Fruit fly (Drosophila melanogaster) Kc167 (cell line): Measurements from ENCODE around the gene CG34256.

Experiments used
- Myc ChIP-seq: fragments of >200 bp; optimal IDR thresholded peaks from 2 replicates; lab custom pipeline; 2017; ENCODE audit warnings: missing external identifiers
- psq ChIP-seq: fragments of >200 bp; optimal IDR thresholded peaks from 2 replicates; lab custom pipeline; 2017; ENCODE audit warnings: missing external identifiers

dm6 chr3L:18993578-18994255 lies 4.1 kb upstream of the CG34256 start:
- TF ChIP-seq Myc (lab: Kevin White, UChicago) (no peak), psq (lab: Kevin White, UChicago) (no peak)
